Worm (Caenorhabditis elegans) whole organism, early embryonic: Measurements from ENCODE around the gene F53G2.1.

Source experiments
- B0310.2 ChIP-seq: sonication (generic microtip); optimal IDR thresholded peaks from 2 replicates; lab custom pipeline; 2016; ENCODE audit warnings: mild to moderate bottlenecking, missing genetic modification characterization, missing compliant biosample characterization
- aly-1 ChIP-seq: sonication (generic microtip); optimal IDR thresholded peaks from 2 replicates; lab custom pipeline; 2016; ENCODE audit warnings: missing genetic modification characterization, missing compliant biosample characterization
- ama-1 ChIP-seq: fragments of 150-350 bp; optimal IDR thresholded peaks from 2 replicates; lab custom pipeline; 2014
- ceh-36 ChIP-seq: sonication (generic microtip); optimal IDR thresholded peaks from 2 replicates; lab custom pipeline; 2016; ENCODE audit warnings: missing genetic modification characterization, inconsistent platforms, missing compliant biosample characterization
- ets-7 ChIP-seq: sonication (generic microtip); optimal IDR thresholded peaks from 2 replicates; lab custom pipeline; 2016; ENCODE audit warnings: missing genotype, missing genetic modification characterization, missing compliant biosample characterization
- flt-1 ChIP-seq: fragments of 200-800 bp; sonication (Bioruptor generic); IDR thresholded peaks from 2 replicates; pipeline ENCODE4 v1.3.6; 2022; ENCODE audit warnings: missing genetic modification characterization, missing compliant biosample characterization
- hmbx-1 ChIP-seq: sonication (generic microtip); optimal IDR thresholded peaks from 2 replicates; lab custom pipeline; 2016; ENCODE audit warnings: mild to moderate bottlenecking, missing genetic modification characterization, missing compliant biosample characterization
- hnd-1 ChIP-seq: sonication (generic microtip); optimal IDR thresholded peaks from 2 replicates; lab custom pipeline; 2016; ENCODE audit warnings: missing genetic modification characterization, missing compliant biosample characterization
- scrt-1 ChIP-seq: fragments of 200-800 bp; sonication (Bioruptor generic); IDR thresholded peaks from 2 replicates; pipeline ENCODE4 v1.3.6; 2022; ENCODE audit warnings: missing genetic modification characterization, missing compliant biosample characterization
- sea-1 ChIP-seq: fragments of 200-800 bp; sonication (Bioruptor generic); conservative IDR thresholded peaks from 2 replicates; pipeline ENCODE4 v1.3.6; 2022; ENCODE audit warnings: missing genetic modification characterization, missing compliant biosample characterization
- tbx-11 ChIP-seq: fragments of 200-800 bp; sonication (Bioruptor generic); IDR thresholded peaks from 2 replicates; pipeline ENCODE4 v1.3.6; 2022; ENCODE audit warnings: missing genetic modification characterization, missing compliant biosample characterization

- TF ChIP-seq ama-1 (lab: Kevin White, UChicago) = no peak
- TF ChIP-seq hmbx-1 (tag; lab: Kevin White, UChicago) = no peak
- TF ChIP-seq sea-1 (GFP tag; lab: Robert Waterston, UW) = no peak
- TF ChIP-seq ceh-36 (tag; lab: Kevin White, UChicago) = no peak
- no peak for TF ChIP-seq flt-1 (GFP tag; lab: Robert Waterston, UW)
- no peak for TF ChIP-seq scrt-1 (GFP tag; lab: Robert Waterston, UW)
- TF ChIP-seq aly-1 = no peak
- TF ChIP-seq B0310.2 = no peak
- TF ChIP-seq tbx-11 = no peak
- no peak for TF ChIP-seq hnd-1
- TF ChIP-seq ets-7 = no peak
These were observed 9.9 kb upstream of the F53G2.1 start, which contains the start of gene mnat-1 for ce11 chrII:2478543-2478942.
